Worm (Caenorhabditis elegans): ENCODE results near the gene F41G3.21.

- TF ChIP-seq nhr-11 (tag; optimal IDR thresholded peaks at IDR 0.05): no peak
- no peak for TF ChIP-seq lin-39 (tag; optimal IDR thresholded peaks at IDR 0.05)
- TF ChIP-seq ceh-16 (tag; optimal IDR thresholded peaks at IDR 0.05): no peak
- TF ChIP-seq lin-11 (tag; optimal IDR thresholded peaks at IDR 0.05): no peak
- peak; percentile 64 for TF ChIP-seq fos-1 (tag; optimal IDR thresholded peaks at IDR 0.05)
- TF ChIP-seq ZK546.5 (tag; optimal IDR thresholded peaks at IDR 0.05): no peak
Observed at ce11 chrII:6781231-6781630, 28.5 kb upstream of the F41G3.21 start.
